Worm (Caenorhabditis elegans) whole organism, L4 larva: Measurements from ENCODE around the gene K10H10.9.
A peak's percentile ranks its signal among the peaks of the same experiment; 100 is the strongest.

Experiments
- D1046.2 ChIP-seq: fragments of 200-800 bp; sonication (Bioruptor generic); IDR thresholded peaks from 2 replicates; pipeline ENCODE4 v1.3.6; 2022; ENCODE audit warnings: missing genetic modification characterization, missing compliant biosample characterization
- F37D6.2 ChIP-seq: sonication (generic microtip); optimal IDR thresholded peaks from 2 replicates; lab custom pipeline; 2016; ENCODE audit warnings: mild to moderate bottlenecking, missing genetic modification characterization, missing compliant biosample characterization
- F49E8.2 ChIP-seq: sonication (generic microtip); optimal IDR thresholded peaks from 2 replicates; lab custom pipeline; 2016; ENCODE audit warnings: missing compliant biosample characterization, mild to moderate bottlenecking, missing genetic modification characterization, borderline replicate concordance
- R02D3.7 ChIP-seq: fragments of 150-350 bp; sonication (generic microtip); optimal IDR thresholded peaks from 3 replicates; lab custom pipeline; 2014; ENCODE audit warnings: missing biosample characterization, missing genetic modification characterization
- Y105C5A.15 ChIP-seq: fragments of 200-800 bp; sonication (Bioruptor generic); IDR thresholded peaks from 2 replicates; pipeline ENCODE4 v1.3.6; 2022; ENCODE audit warnings: missing genetic modification characterization, missing compliant biosample characterization
- Y48G9A.11 ChIP-seq: fragments of 200-800 bp; sonication (Bioruptor generic); IDR thresholded peaks from 2 replicates; pipeline ENCODE4 v1.3.6; 2022; ENCODE audit warnings: missing genetic modification reagents, missing genetic modification characterization, missing compliant biosample characterization
- ZK546.5 ChIP-seq, 2 experiments: sonication (generic microtip); optimal IDR thresholded peaks; 2 replicates each; lab custom pipeline; 2017; ENCODE audit warnings: missing biosample characterization in 2 of 2, missing genetic modification characterization in 2 of 2
- aha-1 ChIP-seq: fragments of 150-350 bp; peaks from one replicate; lab custom pipeline; 2014; ENCODE audit warnings: missing biosample characterization, missing genetic modification characterization
- aly-2 ChIP-seq: sonication (generic microtip); optimal IDR thresholded peaks from 2 replicates; lab custom pipeline; 2018; ENCODE audit warnings: missing biosample characterization, missing genetic modification characterization
- ceh-32 ChIP-seq: sonication (generic microtip); optimal IDR thresholded peaks from 2 replicates; lab custom pipeline; 2016; ENCODE audit warnings: mild to moderate bottlenecking, missing genetic modification characterization, missing compliant biosample characterization; ENCODE audit not compliant: poor library complexity
- ces-1 ChIP-seq: fragments of 150-350 bp; sonication (generic microtip); optimal IDR thresholded peaks from 4 replicates; lab custom pipeline; 2014; ENCODE audit warnings: missing biosample characterization, missing genetic modification reagents, missing genetic modification characterization
- daf-16 ChIP-seq, 3 experiments: sonication (generic microtip); optimal IDR thresholded peaks; 2 replicates each; lab custom pipeline; 2016 to 2017; ENCODE audit warnings: missing genetic modification characterization in 3 of 3, missing genetic modification reagents in 3 of 3, mild to moderate bottlenecking in 2 of 3, missing compliant biosample characterization in 2 of 3, missing biosample characterization in 1 of 3, moderate library complexity in 1 of 3
- dve-1 ChIP-seq: sonication (generic microtip); optimal IDR thresholded peaks from 2 replicates; lab custom pipeline; 2017; ENCODE audit warnings: antibody characterized with exemption, mild to moderate bottlenecking, missing genetic modification characterization, missing compliant biosample characterization; ENCODE audit not compliant: insufficient read depth
- egl-27 ChIP-seq: sonication (generic microtip); optimal IDR thresholded peaks from 3 replicates; lab custom pipeline; 2017; ENCODE audit warnings: missing biosample characterization, missing genetic modification reagents, missing genetic modification characterization
- egl-43 ChIP-seq: fragments of 200-800 bp; sonication (Bioruptor generic); IDR thresholded peaks from 2 replicates; pipeline ENCODE4 v1.3.6; 2022; ENCODE audit warnings: missing genetic modification reagents, missing genetic modification characterization, missing compliant biosample characterization
- gei-8 ChIP-seq: fragments of 200-800 bp; sonication (Bioruptor generic); optimal IDR thresholded peaks from 2 replicates; lab custom pipeline; 2018; ENCODE audit warnings: mild to moderate bottlenecking, missing genetic modification characterization, missing compliant biosample characterization
- hlh-11 ChIP-seq: fragments of 200-800 bp; sonication (Bioruptor generic); optimal IDR thresholded peaks from 2 replicates; lab custom pipeline; 2018; ENCODE audit warnings: mild to moderate bottlenecking, missing genetic modification characterization, missing compliant biosample characterization
- hlh-30 ChIP-seq: sonication (generic microtip); optimal IDR thresholded peaks from 2 replicates; lab custom pipeline; 2017; ENCODE audit warnings: antibody characterized with exemption, mild to moderate bottlenecking, missing genetic modification characterization, missing compliant biosample characterization; ENCODE audit not compliant: insufficient read depth
- hmg-1.1 ChIP-seq: fragments of 200-800 bp; sonication (Bioruptor generic); IDR thresholded peaks from 2 replicates; pipeline ENCODE4 v1.3.6; 2022; ENCODE audit warnings: missing genetic modification reagents, missing genetic modification characterization, missing compliant biosample characterization
- jun-1 ChIP-seq: fragments of 150-350 bp; optimal IDR thresholded peaks from 2 replicates; lab custom pipeline; 2014; ENCODE audit warnings: missing biosample characterization, missing genetic modification reagents, missing genetic modification characterization
- lim-7 ChIP-seq: fragments of 200-800 bp; sonication (Bioruptor generic); IDR thresholded peaks from 2 replicates; pipeline ENCODE4 v1.3.6; 2022; ENCODE audit warnings: missing genetic modification characterization, missing compliant biosample characterization
- lin-39 ChIP-seq: fragments of 150-350 bp; optimal IDR thresholded peaks from 2 replicates; lab custom pipeline; 2014; ENCODE audit warnings: missing biosample characterization, missing genetic modification reagents, missing genetic modification characterization
- lsy-2 ChIP-seq, 2 experiments: fragments of 150-350 bp in 1 of 2; sonication (generic microtip) in 1 of 2; optimal IDR thresholded peaks; 2 replicates each; lab custom pipeline; 2014 to 2017; ENCODE audit warnings: missing biosample characterization in 2 of 2, missing genetic modification characterization in 2 of 2
- madf-9 ChIP-seq: fragments of 200-800 bp; sonication (Bioruptor generic); conservative IDR thresholded peaks from 2 replicates; pipeline ENCODE4 v1.3.6; 2022; ENCODE audit warnings: missing genetic modification reagents, missing genetic modification characterization, missing compliant biosample characterization
- mdl-1 ChIP-seq, 2 experiments: fragments of 150-350 bp in 1 of 2; sonication (generic microtip) in 1 of 2; optimal IDR thresholded peaks; 2 replicates each; lab custom pipeline; 2014 to 2017; ENCODE audit warnings: missing biosample characterization in 2 of 2, missing genetic modification characterization in 2 of 2
- nhr-10 ChIP-seq: fragments of 150-350 bp; optimal IDR thresholded peaks from 2 replicates; lab custom pipeline; 2014; ENCODE audit warnings: missing biosample characterization, missing genetic modification characterization
- nhr-237 ChIP-seq: sonication (generic microtip); optimal IDR thresholded peaks from 2 replicates; lab custom pipeline; 2017; ENCODE audit warnings: missing biosample characterization, missing genetic modification characterization
- nhr-6 ChIP-seq: fragments of 150-350 bp; optimal IDR thresholded peaks from 2 replicates; lab custom pipeline; 2014; ENCODE audit warnings: missing biosample characterization, missing genetic modification characterization
- nhr-77 ChIP-seq: fragments of 150-350 bp; optimal IDR thresholded peaks from 2 replicates; lab custom pipeline; 2014; ENCODE audit warnings: missing biosample characterization, missing genetic modification characterization
- pha-4 ChIP-seq, 2 experiments: fragments of 150-350 bp in 1 of 2; fragments of 200-800 bp in 1 of 2; sonication (Bioruptor generic) in 1 of 2; IDR thresholded peaks in 1 of 2; optimal IDR thresholded peaks in 1 of 2; 2 replicates each; pipeline versions ENCODE4 v1.3.6 to Lab custom; 2014 to 2022; ENCODE audit warnings: missing genetic modification characterization in 2 of 2, missing genetic modification reagents in 2 of 2, missing biosample characterization in 1 of 2, missing compliant biosample characterization in 1 of 2
- php-3 ChIP-seq: fragments of 200-800 bp; sonication (Bioruptor generic); IDR thresholded peaks from 2 replicates; pipeline ENCODE4 v1.3.6; 2022; ENCODE audit warnings: missing genetic modification reagents, missing genetic modification characterization, missing compliant biosample characterization
- pqm-1 ChIP-seq: sonication (generic microtip); optimal IDR thresholded peaks from 2 replicates; lab custom pipeline; 2017; ENCODE audit warnings: missing biosample characterization, missing genetic modification characterization
- saeg-2 ChIP-seq: fragments of 200-800 bp; sonication (Bioruptor generic); IDR thresholded peaks from 2 replicates; pipeline ENCODE4 v1.3.6; 2022; ENCODE audit warnings: missing genetic modification reagents, missing genetic modification characterization, missing compliant biosample characterization
- skn-1 ChIP-seq: fragments of 150-350 bp; optimal IDR thresholded peaks from 2 replicates; lab custom pipeline; 2014; ENCODE audit warnings: missing biosample characterization, missing genetic modification characterization
- snpc-4 ChIP-seq: fragments of 150-350 bp; optimal IDR thresholded peaks from 2 replicates; lab custom pipeline; 2014; ENCODE audit warnings: missing biosample characterization, missing genetic modification characterization
- spr-1 ChIP-seq: sonication (generic microtip); optimal IDR thresholded peaks from 2 replicates; lab custom pipeline; 2016; ENCODE audit warnings: mild to moderate bottlenecking, missing genetic modification characterization, missing compliant biosample characterization
- spr-3 ChIP-seq: fragments of 200-800 bp; sonication (Bioruptor generic); optimal IDR thresholded peaks from 2 replicates; lab custom pipeline; 2018; ENCODE audit warnings: mild to moderate bottlenecking, missing genetic modification characterization, missing compliant biosample characterization
- tag-97 ChIP-seq: fragments of 200-800 bp; sonication (Bioruptor generic); IDR thresholded peaks from 2 replicates; pipeline ENCODE4 v1.3.6; 2022; ENCODE audit warnings: missing genetic modification characterization, missing compliant biosample characterization
- unc-39 ChIP-seq: sonication (generic microtip); optimal IDR thresholded peaks from 2 replicates; lab custom pipeline; 2017; ENCODE audit warnings: missing biosample characterization, missing genetic modification characterization
- unc-62 ChIP-seq, 3 experiments: fragments of 150-350 bp in 1 of 3; sonication (generic microtip); optimal IDR thresholded peaks in 2 of 3; peaks in 1 of 3; 1 replicate in 1 of 3; 2 replicates in 2 of 3; lab custom pipeline; 2014 to 2017; ENCODE audit warnings: missing biosample characterization in 3 of 3, missing genetic modification characterization in 3 of 3, missing genetic modification reagents in 3 of 3, missing genotype in 1 of 3
- zip-2 ChIP-seq: fragments of 150-350 bp; optimal IDR thresholded peaks from 2 replicates; lab custom pipeline; 2014; ENCODE audit warnings: missing biosample characterization, missing genetic modification characterization
- ztf-7 ChIP-seq: fragments of 150-350 bp; optimal IDR thresholded peaks from 2 replicates; lab custom pipeline; 2014; ENCODE audit warnings: missing biosample characterization, missing genetic modification characterization

The K10H10.9 gene

DNA sequence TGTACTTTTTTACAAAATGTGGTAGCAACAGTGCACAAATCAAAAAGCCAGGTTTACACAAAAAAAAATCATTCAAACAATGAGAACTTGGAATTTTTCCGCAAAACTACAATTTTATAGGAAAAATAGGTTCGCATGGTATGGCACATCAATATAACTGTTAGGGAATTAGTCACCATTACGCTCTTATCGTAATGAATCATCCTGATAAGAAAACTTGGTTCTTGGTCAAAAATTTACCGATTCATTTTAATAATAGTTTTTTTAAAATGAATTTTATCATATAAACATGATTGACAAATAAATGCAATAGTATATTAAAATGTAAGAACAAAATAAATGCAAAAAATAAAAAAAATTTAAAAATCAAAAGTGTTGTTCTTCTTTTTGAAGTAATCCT lies 25.6 kb upstream of the K10H10.9 start:
- TF ChIP-seq egl-27 (tag; lab: Kevin White, UChicago) = no peak
- no peak for TF ChIP-seq ces-1 (GFP tag; lab: Kevin White, UChicago)
- no peak for TF ChIP-seq F49E8.2 (tag; lab: Kevin White, UChicago)
- peak; percentile 38 for TF ChIP-seq pqm-1 (tag; lab: Kevin White, UChicago)
- TF ChIP-seq aha-1 (tag; lab: Kevin White, UChicago) = peak; percentile 88
- TF ChIP-seq spr-1 = no peak
- TF ChIP-seq, all 104 proteins: peak for 2

DNA sequence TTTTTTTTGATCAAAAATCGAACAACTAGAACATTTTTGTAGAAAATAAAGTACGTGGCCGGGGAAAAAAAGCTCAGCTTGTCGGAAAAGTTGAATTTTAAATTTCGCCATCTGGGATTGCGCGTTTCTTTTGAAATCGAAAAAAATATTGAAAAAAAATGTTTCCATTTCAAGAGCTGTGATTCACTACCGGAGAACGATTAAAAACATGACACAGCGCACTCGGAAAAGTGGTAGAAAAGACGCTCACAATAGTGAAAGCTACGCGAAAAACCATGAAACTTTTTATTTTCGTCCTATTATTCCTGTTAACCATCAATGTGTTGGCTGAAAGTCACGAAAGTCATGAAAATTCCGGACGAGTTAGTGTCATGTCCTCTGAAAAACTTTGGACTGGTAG lies 22.8 kb upstream of the K10H10.9 start, which contains the start of the genes clec-147 and C04H5.7:
TSS of gene clec-147 (minus strand) at position 101 of the 400 bp plus-strand sequence.
TSS of gene C04H5.7 (plus strand) at position 219 of the 400 bp plus-strand sequence.
- TF ChIP-seq tag-97 (GFP tag; lab: Robert Waterston, UW) = no peak
- no peak for TF ChIP-seq R02D3.7
- no peak for TF ChIP-seq skn-1 (tag; lab: Kevin White, UChicago)
- TF ChIP-seq daf-16 (GFP tag; optimal IDR thresholded peaks at IDR 0.05; lab: Kevin White, UChicago) = no peak
- TF ChIP-seq daf-16 (tag; optimal IDR thresholded peaks at IDR 0.05; lab: Kevin White, UChicago) = no peak
- TF ChIP-seq ceh-32 (tag; lab: Kevin White, UChicago) = no peak
- no peak for TF ChIP-seq snpc-4 (tag; lab: Kevin White, UChicago)
- TF ChIP-seq lin-39 (tag; lab: Kevin White, UChicago) = no peak
- no peak for TF ChIP-seq nhr-237 (tag; lab: Kevin White, UChicago)
- no peak for TF ChIP-seq lim-7
- TF ChIP-seq, all 104 proteins: peak for 0

ce11 chrII:14534000-14534399 lies 19.1 kb upstream of the K10H10.9 start, which contains the start of gene C04H5.1:
C04H5.1 (plus strand) TSS chrII:14534300.
- TF ChIP-seq ceh-32 (tag; lab: Kevin White, UChicago) = no peak
- peak; percentile 40 for TF ChIP-seq aha-1 (tag; lab: Kevin White, UChicago)
- TF ChIP-seq jun-1 (tag; lab: Kevin White, UChicago) = no peak
- no peak for TF ChIP-seq D1046.2 (GFP tag; lab: Robert Waterston, UW)

DNA sequence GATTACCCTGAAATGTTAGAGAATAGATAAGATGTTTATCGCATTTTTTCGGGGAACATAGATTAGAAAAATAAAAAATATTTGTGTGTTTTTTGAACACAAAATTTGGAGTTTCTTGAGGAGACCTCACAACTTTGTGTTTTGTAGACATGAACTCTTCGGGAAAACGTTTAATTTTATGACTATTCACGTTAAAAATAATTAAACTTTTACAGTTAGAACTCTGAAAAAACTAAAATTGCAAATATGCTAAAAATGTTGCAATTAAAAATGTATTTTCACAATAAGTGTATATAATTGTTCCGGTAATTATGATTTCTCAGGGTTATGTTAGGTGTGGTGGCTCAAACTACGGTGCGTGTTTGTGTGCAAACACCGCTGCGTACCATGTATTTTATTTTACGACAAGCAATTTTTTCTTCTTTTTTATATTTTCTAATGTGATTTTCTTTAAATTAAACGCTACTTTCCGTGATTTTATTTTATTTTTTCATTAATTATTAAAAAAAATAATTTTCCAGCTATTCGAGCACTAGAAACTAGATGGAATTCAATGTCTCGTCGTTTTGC lies 13.4 kb upstream of the K10H10.9 start, which contains the start of the genes F57C2.5 and spat-1:
TSS of gene F57C2.5 (minus strand) at position 7 of the 570 bp plus-strand sequence.
TSS of gene spat-1 (plus strand) at position 520 of the 570 bp plus-strand sequence.
- TF ChIP-seq aly-2 (tag; lab: Kevin White, UChicago) (no peak), egl-43 (no peak), dve-1 (tag; lab: Kevin White, UChicago) (peak; percentile 58), tag-97 (GFP tag; lab: Robert Waterston, UW) (no peak), saeg-2 (no peak), nhr-77 (tag; lab: Kevin White, UChicago) (peak; percentile 94), daf-16 (GFP tag; optimal IDR thresholded peaks at IDR 0.05; lab: Kevin White, UChicago) (no peak), daf-16 (tag; optimal IDR thresholded peaks at IDR 0.05; lab: Kevin White, UChicago) (peak; percentile 90), php-3 (GFP tag; lab: Robert Waterston, UW) (no peak), pha-4 (GFP tag; IDR thresholded peaks at IDR 0.05; lab: Robert Waterston, UW) (peak; percentile 10; the same call in 1 of the 2 replicates), pha-4 (tag; optimal IDR thresholded peaks at IDR 0.05; lab: Kevin White, UChicago) (peak; percentile 49), unc-62 (GFP tag; optimal IDR thresholded peaks at IDR 0.05 in 1 of 2; lab: Kevin White, UChicago) (peak in 1 of 2 experiments; percentile 73), unc-62 (tag; optimal IDR thresholded peaks at IDR 0.05; lab: Kevin White, UChicago) (no peak), nhr-10 (tag; lab: Kevin White, UChicago) (no peak), hmg-1.1 (peak; percentile 53; the same call in 1 of the 2 replicates), nhr-6 (tag; lab: Kevin White, UChicago) (peak; percentile 29), jun-1 (tag; lab: Kevin White, UChicago) (no peak), hlh-11 (tag; lab: Kevin White, UChicago) (peak; percentile 28), Y105C5A.15 (GFP tag; lab: Robert Waterston, UW) (no peak), zip-2 (no peak), unc-39 (tag; lab: Kevin White, UChicago) (no peak), pqm-1 (tag; lab: Kevin White, UChicago) (peak; percentile 55), F37D6.2 (tag; lab: Kevin White, UChicago) (peak; percentile 22), spr-3 (GFP tag; lab: Kevin White, UChicago) (no peak), mdl-1 (tag; optimal IDR thresholded peaks at IDR 0.05; lab: Kevin White, UChicago) (no peak), F49E8.2 (tag; lab: Kevin White, UChicago) (no peak), lsy-2 (tag; optimal IDR thresholded peaks at IDR 0.05; lab: Kevin White, UChicago) (peak; percentile 86 to 98), hlh-30 (peak; percentile 26), madf-9 (GFP tag; lab: Robert Waterston, UW) (no peak), gei-8 (GFP tag; lab: Kevin White, UChicago) (no peak), ztf-7 (tag; lab: Kevin White, UChicago) (peak; percentile 29), Y48G9A.11 (GFP tag; lab: Robert Waterston, UW) (no peak), ZK546.5 (tag; optimal IDR thresholded peaks at IDR 0.05; lab: Kevin White, UChicago) (no peak)
